Worm (Caenorhabditis elegans) whole organism, L1 larva: ENCODE data around the gene sra-29.

Source experiments
- C04F5.9 ChIP-seq: sonication (generic microtip); optimal IDR thresholded peaks from 2 replicates; lab custom pipeline; 2016; ENCODE audit warnings: missing genetic modification characterization, missing compliant biosample characterization
- C16A3.4 ChIP-seq: fragments of 150-350 bp; optimal IDR thresholded peaks from 2 replicates; lab custom pipeline; 2014; ENCODE audit warnings: missing biosample characterization, missing genetic modification characterization
- C34B4.2 ChIP-seq: sonication (generic microtip); optimal IDR thresholded peaks from 2 replicates; lab custom pipeline; 2017; ENCODE audit warnings: mild to moderate bottlenecking, missing genetic modification characterization, missing compliant biosample characterization
- F16B12.6 ChIP-seq: fragments of 150-350 bp; optimal IDR thresholded peaks from 2 replicates; lab custom pipeline; 2014; ENCODE audit warnings: missing biosample characterization, missing genetic modification characterization
- aha-1 ChIP-seq: fragments of 150-350 bp; optimal IDR thresholded peaks from 2 replicates; lab custom pipeline; 2014; ENCODE audit warnings: missing biosample characterization, missing genetic modification characterization
- ama-1 ChIP-seq: fragments of 150-350 bp; optimal IDR thresholded peaks from 2 replicates; lab custom pipeline; 2014
- blmp-1 ChIP-seq: fragments of 150-350 bp; optimal IDR thresholded peaks from 2 replicates; lab custom pipeline; 2014; ENCODE audit warnings: missing biosample characterization, missing genetic modification characterization
- ceh-88 ChIP-seq: fragments of 200-800 bp; sonication (Bioruptor generic); IDR thresholded peaks from 2 replicates; pipeline ENCODE4 v1.3.6; 2022; ENCODE audit warnings: missing genetic modification characterization, missing compliant biosample characterization
- ceh-90 ChIP-seq: sonication (generic microtip); optimal IDR thresholded peaks from 2 replicates; lab custom pipeline; 2016; ENCODE audit warnings: missing genetic modification characterization, missing compliant biosample characterization
- efl-1 ChIP-seq, 4 experiments: fragments of 150-350 bp; optimal IDR thresholded peaks in 3 of 4; peaks in 1 of 4; 1 replicate in 1 of 4; 2 replicates in 3 of 4; lab custom pipeline; 2014; ENCODE audit warnings: missing biosample characterization in 2 of 4, missing genetic modification characterization in 2 of 4, missing genetic modification reagents in 2 of 4
- elt-3 ChIP-seq, 6 experiments: fragments of 150-350 bp in 1 of 6; sonication (generic microtip); optimal IDR thresholded peaks; 2 replicates each; lab custom pipeline; 2017 to 2018; ENCODE audit warnings: missing biosample characterization in 6 of 6, missing genetic modification characterization in 6 of 6, inconsistent platforms in 1 of 6
- fos-1 ChIP-seq: fragments of 150-350 bp; optimal IDR thresholded peaks from 2 replicates; lab custom pipeline; 2014; ENCODE audit warnings: missing biosample characterization, missing genetic modification characterization
- hlh-17 ChIP-seq: fragments of 200-800 bp; sonication (Bioruptor generic); optimal IDR thresholded peaks from 2 replicates; lab custom pipeline; 2018; ENCODE audit warnings: missing genetic modification characterization, mild to moderate bottlenecking, missing compliant biosample characterization, moderate library complexity, borderline replicate concordance
- hlh-4 ChIP-seq: sonication (generic microtip); optimal IDR thresholded peaks from 2 replicates; lab custom pipeline; 2016; ENCODE audit warnings: mild to moderate bottlenecking, missing genetic modification characterization, missing compliant biosample characterization
- hpl-2 ChIP-seq: fragments of 150-350 bp; optimal IDR thresholded peaks from 2 replicates; lab custom pipeline; 2014; ENCODE audit warnings: missing biosample characterization, missing genetic modification reagents, missing genetic modification characterization
- jun-1 ChIP-seq: fragments of 150-350 bp; optimal IDR thresholded peaks from 2 replicates; lab custom pipeline; 2014; ENCODE audit warnings: missing biosample characterization, missing genetic modification reagents, missing genetic modification characterization
- lin-14 ChIP-seq: fragments of 200-800 bp; sonication (Bioruptor generic); optimal IDR thresholded peaks from 2 replicates; lab custom pipeline; 2018; ENCODE audit warnings: mild to moderate bottlenecking, missing genetic modification characterization, moderate library complexity, missing compliant biosample characterization
- lin-15B ChIP-seq: fragments of 150-350 bp; sonication (generic microtip); optimal IDR thresholded peaks from 3 replicates; lab custom pipeline; 2014; ENCODE audit warnings: missing biosample characterization, missing genetic modification characterization
- lin-35 ChIP-seq, 2 experiments: fragments of 150-350 bp; optimal IDR thresholded peaks; 2 replicates each; lab custom pipeline; 2014; ENCODE audit warnings: missing biosample characterization in 2 of 2, missing genetic modification characterization in 2 of 2, missing genetic modification reagents in 2 of 2
- lsy-2 ChIP-seq, 2 experiments: fragments of 150-350 bp; optimal IDR thresholded peaks; 2 replicates each; lab custom pipeline; 2014; ENCODE audit warnings: missing biosample characterization in 2 of 2, missing genetic modification characterization in 2 of 2
- mdl-1 ChIP-seq, 2 experiments: fragments of 150-350 bp; optimal IDR thresholded peaks; 2 replicates each; lab custom pipeline; 2014 to 2017; ENCODE audit warnings: missing biosample characterization in 2 of 2, missing genetic modification characterization in 2 of 2, inconsistent platforms in 1 of 2
- nhr-12 ChIP-seq: sonication (generic microtip); optimal IDR thresholded peaks from 2 replicates; lab custom pipeline; 2017; ENCODE audit warnings: missing biosample characterization, missing genetic modification characterization
- nhr-19 ChIP-seq: fragments of 200-800 bp; sonication (Bioruptor generic); conservative IDR thresholded peaks from 2 replicates; pipeline ENCODE4 v1.3.6; 2022; ENCODE audit warnings: missing genetic modification characterization, missing compliant biosample characterization
- nhr-84 ChIP-seq: sonication (generic microtip); optimal IDR thresholded peaks from 2 replicates; lab custom pipeline; 2017; ENCODE audit warnings: missing biosample characterization, missing genetic modification characterization
- nhr-85 ChIP-seq: sonication (generic microtip); peaks from one replicate; lab custom pipeline; 2016; ENCODE audit warnings: missing genetic modification characterization, inconsistent platforms, missing compliant biosample characterization
- pax-3 ChIP-seq: fragments of 200-800 bp; sonication (Bioruptor generic); optimal IDR thresholded peaks from 2 replicates; lab custom pipeline; 2018; ENCODE audit warnings: mild to moderate bottlenecking, missing genetic modification characterization, moderate library complexity, missing compliant biosample characterization
- rnt-1 ChIP-seq: sonication (generic microtip); optimal IDR thresholded peaks from 2 replicates; lab custom pipeline; 2016; ENCODE audit warnings: mild to moderate bottlenecking, missing genetic modification characterization, moderate library complexity, missing compliant biosample characterization
- skn-1 ChIP-seq: fragments of 150-350 bp; optimal IDR thresholded peaks from 2 replicates; lab custom pipeline; 2014; ENCODE audit warnings: missing biosample characterization, missing genetic modification characterization
- snu-23 ChIP-seq: sonication (generic microtip); optimal IDR thresholded peaks from 2 replicates; lab custom pipeline; 2016; ENCODE audit warnings: missing genetic modification characterization, missing compliant biosample characterization
- sptf-1 ChIP-seq: fragments of 150-350 bp; optimal IDR thresholded peaks from 2 replicates; lab custom pipeline; 2014; ENCODE audit warnings: missing biosample characterization, missing genetic modification characterization
- sup-37 ChIP-seq: fragments of 200-800 bp; sonication (Bioruptor generic); optimal IDR thresholded peaks from 2 replicates; lab custom pipeline; 2018; ENCODE audit warnings: mild to moderate bottlenecking, missing genetic modification characterization, missing compliant biosample characterization
- tbx-2 ChIP-seq: sonication (generic microtip); optimal IDR thresholded peaks from 2 replicates; lab custom pipeline; 2016; ENCODE audit warnings: missing genetic modification characterization, missing compliant biosample characterization
- unc-130 ChIP-seq: fragments of 150-350 bp; optimal IDR thresholded peaks from 2 replicates; lab custom pipeline; 2017; ENCODE audit warnings: missing biosample characterization, missing genetic modification characterization, inconsistent platforms
- unc-98 ChIP-seq: fragments of 200-800 bp; sonication (Bioruptor generic); IDR thresholded peaks from 2 replicates; pipeline ENCODE4 v1.3.6; 2022; ENCODE audit warnings: missing genetic modification characterization, missing compliant biosample characterization
- zip-4 ChIP-seq: fragments of 200-800 bp; sonication (Bioruptor generic); optimal IDR thresholded peaks from 2 replicates; lab custom pipeline; 2018; ENCODE audit warnings: mild to moderate bottlenecking, missing genetic modification characterization, moderate library complexity, missing compliant biosample characterization

sra-29 gene

DNA sequence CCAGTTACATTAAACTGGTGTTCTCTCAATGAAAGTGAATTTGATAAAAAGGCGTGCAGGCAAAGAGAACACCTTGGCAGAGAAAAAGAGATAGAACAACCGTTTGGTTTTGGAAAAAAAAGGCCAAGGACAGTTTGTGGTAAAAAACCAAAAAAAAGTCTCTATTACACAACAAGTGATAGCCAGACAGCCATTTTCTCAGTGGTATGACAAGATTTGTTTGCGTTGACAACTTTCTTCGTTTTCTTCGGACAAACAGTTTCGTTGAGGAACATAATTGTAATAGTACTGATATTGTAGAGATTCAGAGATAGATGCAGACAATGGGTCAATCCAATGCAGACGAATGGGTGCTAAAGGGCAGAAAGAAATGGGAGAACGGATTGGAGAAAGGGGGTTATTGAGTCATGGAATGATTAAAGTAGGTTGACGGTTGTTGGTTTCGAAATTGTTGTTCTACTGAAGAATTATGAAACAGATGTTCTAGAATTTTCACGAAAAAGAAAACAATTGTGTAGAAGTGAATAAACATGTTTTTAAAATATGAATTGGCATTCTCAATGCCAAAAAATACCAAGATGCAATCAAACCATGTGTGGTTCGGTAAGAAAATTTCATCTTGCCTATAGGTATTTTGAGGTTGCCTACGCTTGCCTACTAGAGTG, 13.2 kb downstream of the sra-29 start:
- TF ChIP-seq ama-1 (lab: Kevin White, UChicago) = peak; percentile 51
- TF ChIP-seq lin-14 (GFP tag; lab: Kevin White, UChicago) = peak; percentile 65
- no peak for TF ChIP-seq unc-130 (tag; lab: Kevin White, UChicago)
- peak in 1 of 6 experiments; percentile 6 for TF ChIP-seq elt-3 (tag; optimal IDR thresholded peaks at IDR 0.05; lab: Kevin White, UChicago)
- peak; percentile 65 for TF ChIP-seq blmp-1
- TF ChIP-seq F16B12.6 (tag; lab: Kevin White, UChicago) = no peak
- no peak for TF ChIP-seq pax-3
- TF ChIP-seq skn-1 (tag; lab: Kevin White, UChicago) = peak; percentile 0
- TF ChIP-seq nhr-85 (tag; lab: Kevin White, UChicago) = peak; percentile 57

DNA sequence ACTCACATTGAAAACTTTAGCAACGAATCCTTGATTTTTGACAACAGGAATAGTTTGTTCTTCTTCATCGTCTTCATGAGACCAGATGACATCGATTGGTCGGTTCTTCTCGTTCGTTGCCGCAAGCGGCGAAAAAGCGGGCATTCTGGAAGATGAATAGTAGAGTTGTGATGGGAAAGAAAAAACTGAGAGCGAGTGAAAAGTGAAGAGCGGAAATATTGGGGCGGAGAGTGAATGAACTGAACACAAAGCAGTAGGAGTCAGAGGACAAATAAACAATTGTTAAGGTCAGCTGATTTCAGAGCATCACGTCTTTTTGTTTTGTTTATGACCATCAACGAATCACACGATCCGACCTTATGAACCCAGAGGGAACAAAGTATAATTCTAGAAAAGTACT, 14.2 kb downstream of the sra-29 start, which contains the start of gene F18C5.10:
F18C5.10 (minus strand) TSS at position 145 of the 400 bp plus-strand sequence.
- TF ChIP-seq nhr-19 = peak; percentile 36
- TF ChIP-seq nhr-12 (tag; lab: Kevin White, UChicago) = no peak
- TF ChIP-seq mdl-1 (tag; optimal IDR thresholded peaks at IDR 0.05; lab: Kevin White, UChicago) = peak in 1 of 2 experiments; percentile 1
- TF ChIP-seq zip-4 = no peak
- TF ChIP-seq C16A3.4 = peak; percentile 20
- peak; percentile 11 for TF ChIP-seq snu-23
- TF ChIP-seq hlh-17 = no peak
- TF ChIP-seq ama-1 (lab: Kevin White, UChicago) = peak; percentile 14
- TF ChIP-seq hpl-2 (GFP tag; lab: Kevin White, UChicago) = no peak
- TF ChIP-seq tbx-2 = no peak
- peak; percentile 16 for TF ChIP-seq rnt-1
- peak in 1 of 2 experiments; percentile 26 for TF ChIP-seq lsy-2 (tag; optimal IDR thresholded peaks at IDR 0.05; lab: Kevin White, UChicago)
- peak in 1 of 2 experiments; percentile 44 for TF ChIP-seq lin-35 (GFP tag; optimal IDR thresholded peaks at IDR 0.05; lab: Kevin White, UChicago)

DNA sequence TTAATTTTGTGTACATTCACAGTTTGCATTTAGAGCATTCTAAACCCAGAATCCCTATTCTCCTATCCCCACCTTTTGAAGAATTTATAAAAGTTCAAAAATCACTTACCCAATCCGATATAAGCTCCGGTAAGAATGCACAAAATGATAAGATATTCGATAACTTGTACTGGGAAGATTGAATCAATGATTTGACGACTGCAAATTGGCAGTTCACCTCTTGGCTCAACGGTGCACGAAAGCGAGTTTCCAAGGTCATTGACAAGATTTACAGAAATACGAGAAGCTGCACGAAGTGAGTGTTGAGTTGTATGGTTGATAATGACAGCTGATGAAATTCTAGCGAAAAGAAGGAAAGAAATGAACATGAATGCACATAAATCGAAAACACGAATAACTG, 15.3 kb downstream of the sra-29 start:
- no peak for TF ChIP-seq ceh-88 (GFP tag; lab: Robert Waterston, UW)
- no peak for TF ChIP-seq unc-98
- no peak for TF ChIP-seq mdl-1 (tag; optimal IDR thresholded peaks at IDR 0.05; lab: Kevin White, UChicago)
- TF ChIP-seq nhr-84 (tag; lab: Kevin White, UChicago) = no peak
- no peak for TF ChIP-seq C04F5.9
- no peak for TF ChIP-seq C34B4.2 (tag; lab: Kevin White, UChicago)
- TF ChIP-seq nhr-12 (tag; lab: Kevin White, UChicago) = no peak
- TF ChIP-seq fos-1 (tag; lab: Kevin White, UChicago) = no peak
- no peak for TF ChIP-seq efl-1 (optimal IDR thresholded peaks at IDR 0.05; lab: Kevin White, UChicago)
- TF ChIP-seq efl-1 (GFP tag; optimal IDR thresholded peaks at IDR 0.05 in 1 of 2; lab: Kevin White, UChicago) = no peak
- TF ChIP-seq jun-1 (tag; lab: Kevin White, UChicago) = no peak
- TF ChIP-seq pax-3 = no peak
- no peak for TF ChIP-seq ama-1 (lab: Kevin White, UChicago)
- TF ChIP-seq hlh-4 = no peak
- TF ChIP-seq lin-15B = no peak
- TF ChIP-seq sptf-1 (tag; lab: Kevin White, UChicago) = no peak

DNA sequence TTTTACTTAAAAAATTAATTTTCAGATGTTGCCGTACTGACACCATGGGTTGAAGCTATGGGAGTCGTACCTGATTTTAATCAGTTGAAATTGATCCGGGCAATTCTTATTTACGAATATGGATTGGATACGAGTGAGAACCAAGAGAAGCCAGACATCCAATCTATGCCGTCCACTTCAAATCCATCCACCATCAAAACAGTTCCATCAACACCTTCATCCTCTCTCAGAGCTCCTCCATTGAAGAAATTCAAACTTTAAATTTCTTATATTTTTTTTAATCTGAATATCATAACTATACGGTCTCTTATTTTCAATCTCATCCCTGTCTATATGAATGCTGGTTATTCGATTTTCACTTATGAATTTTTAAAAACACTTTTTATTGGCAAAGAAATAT, 16.7 kb downstream of the sra-29 start:
- TF ChIP-seq sup-37 (GFP tag; lab: Kevin White, UChicago) = no peak
- TF ChIP-seq efl-1 (optimal IDR thresholded peaks at IDR 0.05; lab: Kevin White, UChicago) = no peak
- peak in 1 of 2 experiments; percentile 14 for TF ChIP-seq efl-1 (GFP tag; optimal IDR thresholded peaks at IDR 0.05 in 1 of 2; lab: Kevin White, UChicago)
- peak; percentile 64 for TF ChIP-seq ama-1 (lab: Kevin White, UChicago)
- peak in 1 of 2 experiments; percentile 19 for TF ChIP-seq lin-35 (GFP tag; optimal IDR thresholded peaks at IDR 0.05; lab: Kevin White, UChicago)

DNA sequence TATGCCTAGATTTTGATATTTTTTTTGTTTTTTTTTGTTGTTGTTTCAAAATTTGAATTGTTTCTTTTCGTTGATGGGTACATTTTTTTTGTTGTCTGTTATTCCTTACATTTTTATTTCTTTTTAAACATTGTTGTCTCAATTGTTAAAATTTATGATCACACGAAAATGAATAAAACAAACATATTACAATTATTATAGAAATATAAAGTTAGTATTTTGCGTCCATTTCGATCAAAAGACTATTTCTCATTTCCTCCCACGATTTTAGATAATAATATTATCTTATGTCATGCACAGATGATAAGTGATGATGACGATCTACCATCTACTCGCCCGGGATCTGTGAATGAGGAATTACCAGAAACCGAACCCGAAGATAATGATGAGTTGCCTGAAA, 20.9 kb downstream of the sra-29 start, which contains the start of gene wrn-1:
wrn-1 (plus strand) TSS at position 301 of the 400 bp plus-strand sequence.
- no peak for TF ChIP-seq ceh-90
- no peak for TF ChIP-seq aha-1 (tag; lab: Kevin White, UChicago)
